Worm (Caenorhabditis elegans): Measurements from ENCODE around the gene tbcc-1.

tbcc-1 gene

ce11 chrIII:2785840-2786239 is 2.4 kb upstream of the tbcc-1 start, which contains the start of gene Y71H2AM.20 (continued):
- TF ChIP-seq nhr-20 (tag; optimal IDR thresholded peaks at IDR 0.05) = peak; percentile 96
- TF ChIP-seq elt-3 (tag; optimal IDR thresholded peaks at IDR 0.05) = peak; percentile 82 to 99 (median 96)
- no peak for TF ChIP-seq C34B4.2 (tag; optimal IDR thresholded peaks at IDR 0.05)
- TF ChIP-seq mef-2 (tag; optimal IDR thresholded peaks at IDR 0.05) = peak; percentile 79
- peak; percentile 93 for TF ChIP-seq nhr-19 (GFP tag; conservative IDR thresholded peaks at IDR 0.05)
- peak; percentile 98 for TF ChIP-seq lsy-2 (tag; optimal IDR thresholded peaks at IDR 0.05)
- peak; percentile 99 for TF ChIP-seq mep-1 (tag; optimal IDR thresholded peaks at IDR 0.05)
- TF ChIP-seq dsc-1 (tag; optimal IDR thresholded peaks at IDR 0.05) = peak; percentile 89
- peak; percentile 72; the same call in 1 of the 2 replicates for TF ChIP-seq mab-9 (GFP tag; IDR thresholded peaks at IDR 0.05)
- TF ChIP-seq ztf-11 (tag; optimal IDR thresholded peaks at IDR 0.05) = peak in 1 of 2 experiments; percentile 81
- no peak for TF ChIP-seq nhr-12 (tag; optimal IDR thresholded peaks at IDR 0.05)
- TF ChIP-seq sup-37 (GFP tag; optimal IDR thresholded peaks at IDR 0.05) = no peak
- TF ChIP-seq jun-1 (tag; optimal IDR thresholded peaks at IDR 0.05) = peak; percentile 88
- TF ChIP-seq nhr-84 (tag; optimal IDR thresholded peaks at IDR 0.05) = no peak
- peak; percentile 95 for TF ChIP-seq xbp-1 (tag; optimal IDR thresholded peaks at IDR 0.05)
- no peak for TF ChIP-seq ets-5 (GFP tag; IDR thresholded peaks at IDR 0.05)
- peak; percentile 84 for TF ChIP-seq egl-13 (tag; optimal IDR thresholded peaks at IDR 0.05)
- peak; percentile 40; the same call in 1 of the 2 replicates for TF ChIP-seq grh-1 (GFP tag; IDR thresholded peaks at IDR 0.05)
- TF ChIP-seq unc-130 (tag; optimal IDR thresholded peaks at IDR 0.05) = peak; percentile 100
- peak; percentile 93 for TF ChIP-seq nhr-85 (tag)
- peak; percentile 56 for TF ChIP-seq pag-3 (tag; optimal IDR thresholded peaks at IDR 0.05; ENCODE audit: borderline replicate concordance, insufficient read depth)
- peak; percentile 99 for TF ChIP-seq fkh-8 (tag; optimal IDR thresholded peaks at IDR 0.05)
- peak; percentile 94 for TF ChIP-seq blmp-1 (tag; optimal IDR thresholded peaks at IDR 0.05)
- TF ChIP-seq hlh-4 (tag; optimal IDR thresholded peaks at IDR 0.05) = no peak
- TF ChIP-seq tlp-1 (tag; optimal IDR thresholded peaks at IDR 0.05) = no peak
- peak; percentile 81 for TF ChIP-seq hpl-2 (GFP tag; optimal IDR thresholded peaks at IDR 0.05)
- no peak for TF ChIP-seq hlh-17 (GFP tag; optimal IDR thresholded peaks at IDR 0.05; ENCODE audit: borderline replicate concordance)
- TF ChIP-seq lir-3 (tag; optimal IDR thresholded peaks at IDR 0.05; ENCODE audit: poor library complexity) = no peak
- TF ChIP-seq lin-14 (GFP tag; optimal IDR thresholded peaks at IDR 0.05) = peak; percentile 97
- no peak for TF ChIP-seq efl-3 (GFP tag; optimal IDR thresholded peaks at IDR 0.05)
- no peak for TF ChIP-seq ceh-90 (tag; optimal IDR thresholded peaks at IDR 0.05)

ce11 chrIII:2786740-2787139 is 1.5 kb upstream of the tbcc-1 start, which contains the start of gene nduc-2:
TSS of gene nduc-2 (plus strand) at chrIII:2786852.
- TF ChIP-seq nhr-71 (tag; optimal IDR thresholded peaks at IDR 0.05) (peak; percentile 34), grh-1 (GFP tag; IDR thresholded peaks at IDR 0.05) (peak; percentile 21; the same call in 1 of the 2 replicates), pax-3 (tag; optimal IDR thresholded peaks at IDR 0.05) (peak; percentile 3), ama-1 (optimal IDR thresholded peaks at IDR 0.05) (peak; percentile 11), ztf-4 (tag; optimal IDR thresholded peaks at IDR 0.05) (no peak)

- TF ChIP-seq lir-3 (tag; optimal IDR thresholded peaks at IDR 0.05; ENCODE audit: poor library complexity) (no peak), mef-2 (tag; optimal IDR thresholded peaks at IDR 0.05) (no peak), efl-1 (optimal IDR thresholded peaks at IDR 0.05) (no peak), efl-1 (GFP tag; optimal IDR thresholded peaks at IDR 0.05 in 1 of 2) (no peak), jun-1 (tag; optimal IDR thresholded peaks at IDR 0.05) (no peak), alr-1 (tag; optimal IDR thresholded peaks at IDR 0.05; ENCODE audit: borderline replicate concordance) (no peak), snu-23 (GFP tag; optimal IDR thresholded peaks at IDR 0.05) (no peak), lin-35 (GFP tag; optimal IDR thresholded peaks at IDR 0.05) (no peak), unc-130 (tag; optimal IDR thresholded peaks at IDR 0.05) (no peak), nhr-85 (tag) (no peak), hlh-17 (GFP tag; optimal IDR thresholded peaks at IDR 0.05; ENCODE audit: borderline replicate concordance) (no peak), mab-9 (GFP tag; IDR thresholded peaks at IDR 0.05) (no peak), sptf-1 (tag; optimal IDR thresholded peaks at IDR 0.05) (no peak)
These were observed 5.8 kb downstream of the tbcc-1 start for ce11 chrIII:2794057-2794456.

Measured in whole organism, L1 larva.